Worm (Caenorhabditis elegans): ENCODE results near the gene msp-31.

DNA sequence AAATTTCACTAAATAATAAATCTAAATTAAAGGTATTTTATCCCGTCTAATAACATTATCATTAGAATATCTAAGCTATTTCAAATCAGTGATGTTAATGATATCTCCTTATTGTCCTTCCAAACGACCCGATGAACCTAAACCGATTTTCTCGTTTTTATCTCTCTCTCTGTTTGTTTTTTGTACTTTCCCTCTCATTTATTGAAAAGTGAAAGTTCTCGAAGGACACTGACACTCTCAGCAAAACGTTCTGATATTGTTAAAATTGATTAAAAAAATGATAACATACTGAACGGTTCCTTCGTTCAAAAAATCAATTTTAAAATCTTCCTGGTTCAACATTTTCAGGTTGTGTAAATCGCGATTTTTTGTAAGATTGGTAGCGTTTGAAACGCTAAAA, 40.3 kb downstream of the msp-31 start, which contains the start of gene F11G11.13:
- no peak for TF ChIP-seq snpc-4 (tag; optimal IDR thresholded peaks at IDR 0.05)
- no peak for TF ChIP-seq mep-1 (tag; optimal IDR thresholded peaks at IDR 0.05)
- TF ChIP-seq ces-1 (GFP tag; optimal IDR thresholded peaks at IDR 0.05): no peak
- no peak for TF ChIP-seq unc-62 (GFP tag; optimal IDR thresholded peaks at IDR 0.05)
- TF ChIP-seq nhr-28 (tag; optimal IDR thresholded peaks at IDR 0.05): no peak
- no peak for TF ChIP-seq nhr-76 (tag; optimal IDR thresholded peaks at IDR 0.05)
- no peak for TF ChIP-seq flh-1 (GFP tag; optimal IDR thresholded peaks at IDR 0.05)
- no peak for TF ChIP-seq elt-3 (tag; optimal IDR thresholded peaks at IDR 0.05)
- TF ChIP-seq nhr-2 (tag; optimal IDR thresholded peaks at IDR 0.05): no peak
- TF ChIP-seq ztf-11 (tag; optimal IDR thresholded peaks at IDR 0.05): no peak
- no peak for TF ChIP-seq elt-1 (tag; optimal IDR thresholded peaks at IDR 0.05; ENCODE audit: borderline replicate concordance, insufficient read depth)
- TF ChIP-seq unc-120 (tag; optimal IDR thresholded peaks at IDR 0.05; ENCODE audit: poor library complexity, severe bottlenecking): no peak
- no peak for TF ChIP-seq unc-39 (tag; optimal IDR thresholded peaks at IDR 0.05)

Measured in whole organism, mixed stage, embryonic.